Worm (Caenorhabditis elegans): ENCODE measurements around the gene frpr-14.

frpr-14 gene

ce11 chrII:680612-681011 lies 29.9 kb downstream of the frpr-14 start, which contains the start of the genes T02H6.10 and T02H6.8:
Gene T02H6.10, minus strand, starts transcription at chrII:680712.
Gene T02H6.8, plus strand, starts transcription at chrII:680832.
- no peak for TF ChIP-seq ztf-22 (GFP tag; optimal IDR thresholded peaks at IDR 0.05)
- no peak for TF ChIP-seq bed-1 (GFP tag; IDR thresholded peaks at IDR 0.05)
- no peak for TF ChIP-seq let-607 (tag; optimal IDR thresholded peaks at IDR 0.05)

ce11 chrII:682326-682725 lies 31.6 kb downstream of the frpr-14 start, which contains the start of gene T02H6.7:
Gene T02H6.7, plus strand, starts transcription at chrII:682626.
- no peak for TF ChIP-seq F22D6.2 (tag; optimal IDR thresholded peaks at IDR 0.05)
- TF ChIP-seq ztf-3 (GFP tag; optimal IDR thresholded peaks at IDR 0.05) = no peak
- no peak for TF ChIP-seq attf-6 (GFP tag; IDR thresholded peaks at IDR 0.05)
- TF ChIP-seq mxl-1 (tag; optimal IDR thresholded peaks at IDR 0.05) = no peak
- TF ChIP-seq die-1 (tag; optimal IDR thresholded peaks at IDR 0.05) = no peak

- no peak for TF ChIP-seq Y67H2A.10 (GFP tag; conservative IDR thresholded peaks at IDR 0.05)
- TF ChIP-seq hmg-1.2 (GFP tag; IDR thresholded peaks at IDR 0.05) = no peak
- TF ChIP-seq akir-1 (GFP tag; optimal IDR thresholded peaks at IDR 0.05) = no peak
- TF ChIP-seq aptf-2 (GFP tag; conservative IDR thresholded peaks at IDR 0.05) = no peak
- no peak for TF ChIP-seq lin-26 (GFP tag; IDR thresholded peaks at IDR 0.05)
- TF ChIP-seq ztf-3 (GFP tag; optimal IDR thresholded peaks at IDR 0.05) = no peak
- TF ChIP-seq T26A5.8 (tag; optimal IDR thresholded peaks at IDR 0.05) = no peak
- TF ChIP-seq lin-35 (GFP tag; optimal IDR thresholded peaks at IDR 0.05) = no peak
These were observed 32.7 kb downstream of the frpr-14 start, which contains the start of gene T02H6.6 for ce11 chrII:683467-683866. Gene T02H6.6, plus strand, starts transcription at chrII:683767.

ce11 chrII:684811-685210 lies 34.1 kb downstream of the frpr-14 start, which contains the start of gene T02H6.5:
Gene T02H6.5, plus strand, starts transcription at chrII:685111.
- no peak for TF ChIP-seq F22D6.2 (tag; optimal IDR thresholded peaks at IDR 0.05)
- no peak for TF ChIP-seq mcd-1 (GFP tag; IDR thresholded peaks at IDR 0.05)
- no peak for TF ChIP-seq fkh-3 (tag; optimal IDR thresholded peaks at IDR 0.05)
- TF ChIP-seq chd-7 (tag; optimal IDR thresholded peaks at IDR 0.05) = no peak
- TF ChIP-seq ztf-3 (GFP tag; optimal IDR thresholded peaks at IDR 0.05) = no peak
- no peak for TF ChIP-seq nhr-120 (GFP tag; IDR thresholded peaks at IDR 0.05)
- no peak for TF ChIP-seq zfh-2 (GFP tag; conservative IDR thresholded peaks at IDR 0.05)
- no peak for TF ChIP-seq F33H1.4 (GFP tag; IDR thresholded peaks at IDR 0.05)
- TF ChIP-seq ceh-100 (GFP tag; IDR thresholded peaks at IDR 0.05) = no peak
- no peak for TF ChIP-seq mes-4 (tag; optimal IDR thresholded peaks at IDR 0.05)
- no peak for TF ChIP-seq F23B12.7 (tag; optimal IDR thresholded peaks at IDR 0.05; ENCODE audit: insufficient read depth)
- TF ChIP-seq ztf-18 (tag; optimal IDR thresholded peaks at IDR 0.05) = no peak
- no peak for TF ChIP-seq ama-1 (optimal IDR thresholded peaks at IDR 0.05)
- no peak for TF ChIP-seq ama-1 (GFP tag; optimal IDR thresholded peaks at IDR 0.05)
- no peak for TF ChIP-seq tlf-1 (GFP tag; optimal IDR thresholded peaks at IDR 0.05)

ce11 chrII:689749-690148 lies 39.0 kb downstream of the frpr-14 start, which contains the start of gene T02H6.4:
Gene T02H6.4, plus strand, starts transcription at chrII:690049.
- TF ChIP-seq lir-1 (GFP tag; conservative IDR thresholded peaks at IDR 0.05) = no peak
- no peak for TF ChIP-seq ztf-18 (tag; optimal IDR thresholded peaks at IDR 0.05)
- no peak for TF ChIP-seq B0261.1 (tag; optimal IDR thresholded peaks at IDR 0.05)
- no peak for TF ChIP-seq mel-28 (tag; optimal IDR thresholded peaks at IDR 0.05; ENCODE audit: borderline replicate concordance)

DNA sequence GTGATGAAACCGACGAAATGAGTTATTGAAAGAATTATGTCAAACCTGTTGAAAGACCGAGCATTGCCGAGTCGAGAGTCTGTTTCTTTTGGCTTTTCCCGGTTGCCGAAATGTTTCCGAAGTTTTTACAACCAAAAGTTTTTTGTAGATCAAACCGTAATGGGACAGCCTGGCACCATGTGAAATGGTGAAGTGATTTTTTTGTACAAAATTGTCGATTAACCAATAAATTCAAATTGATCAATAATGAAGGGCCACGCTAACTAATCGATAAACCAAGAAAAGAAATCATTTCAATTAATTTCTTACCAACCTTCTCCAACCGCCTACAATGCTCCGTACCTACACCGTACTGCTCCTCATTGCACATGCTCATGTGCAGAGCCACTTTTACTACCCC lies 40.8 kb downstream of the frpr-14 start, which contains the start of gene T02H6.3:
Gene T02H6.3 (plus strand): TSS at position 301 of the 400 bp plus-strand sequence.
- no peak for TF ChIP-seq aptf-3 (GFP tag; IDR thresholded peaks at IDR 0.05)
